Worm (Caenorhabditis elegans) whole organism, L1 larva: Measurements from ENCODE around the gene H32C10.1.

Source experiments
- C04F5.9 ChIP-seq: sonication (generic microtip); optimal IDR thresholded peaks from 2 replicates; lab custom pipeline; 2016; ENCODE audit warnings: missing genetic modification characterization, missing compliant biosample characterization
- alr-1 ChIP-seq: fragments of 200-800 bp; sonication (Bioruptor generic); optimal IDR thresholded peaks from 2 replicates; lab custom pipeline; 2018; ENCODE audit warnings: borderline replicate concordance, mild to moderate bottlenecking, missing genetic modification characterization, missing compliant biosample characterization
- blmp-1 ChIP-seq: fragments of 150-350 bp; optimal IDR thresholded peaks from 2 replicates; lab custom pipeline; 2014; ENCODE audit warnings: missing biosample characterization, missing genetic modification characterization
- ceh-8 ChIP-seq: fragments of 200-800 bp; sonication (Bioruptor generic); optimal IDR thresholded peaks from 2 replicates; lab custom pipeline; 2018; ENCODE audit warnings: mild to moderate bottlenecking, missing genetic modification characterization, moderate library complexity, missing compliant biosample characterization
- ceh-82 ChIP-seq, 3 experiments: fragments of 150-350 bp in 1 of 3; sonication (generic microtip) in 2 of 3; optimal IDR thresholded peaks; 2 replicates each; lab custom pipeline; 2014 to 2017; ENCODE audit warnings: missing biosample characterization in 3 of 3, missing genetic modification characterization in 3 of 3
- ceh-88 ChIP-seq: fragments of 200-800 bp; sonication (Bioruptor generic); IDR thresholded peaks from 2 replicates; pipeline ENCODE4 v1.3.6; 2022; ENCODE audit warnings: missing genetic modification characterization, missing compliant biosample characterization
- ces-1 ChIP-seq: fragments of 150-350 bp; optimal IDR thresholded peaks from 2 replicates; lab custom pipeline; 2014; ENCODE audit warnings: missing biosample characterization, missing genetic modification reagents, missing genetic modification characterization
- efl-1 ChIP-seq, 4 experiments: fragments of 150-350 bp; optimal IDR thresholded peaks in 3 of 4; peaks in 1 of 4; 1 replicate in 1 of 4; 2 replicates in 3 of 4; lab custom pipeline; 2014; ENCODE audit warnings: missing biosample characterization in 2 of 4, missing genetic modification characterization in 2 of 4, missing genetic modification reagents in 2 of 4
- efl-3 ChIP-seq: fragments of 200-800 bp; sonication (Bioruptor generic); optimal IDR thresholded peaks from 2 replicates; lab custom pipeline; 2018; ENCODE audit warnings: mild to moderate bottlenecking, missing genetic modification characterization, missing compliant biosample characterization
- egl-13 ChIP-seq: sonication (generic microtip); optimal IDR thresholded peaks from 2 replicates; lab custom pipeline; 2016; ENCODE audit warnings: missing genotype, missing genetic modification reagents, missing genetic modification characterization, missing compliant biosample characterization
- egl-27 ChIP-seq, 2 experiments: fragments of 150-350 bp in 1 of 2; sonication (generic microtip); optimal IDR thresholded peaks; 3 replicates each; lab custom pipeline; 2017 to 2018; ENCODE audit warnings: missing biosample characterization in 2 of 2, missing genetic modification characterization in 2 of 2, missing genetic modification reagents in 2 of 2
- elt-2 ChIP-seq: sonication (generic microtip); optimal IDR thresholded peaks from 2 replicates; lab custom pipeline; 2016; ENCODE audit warnings: missing genetic modification characterization, mild to moderate bottlenecking, inconsistent platforms, missing compliant biosample characterization, missing genetic modification reagents
- ets-5 ChIP-seq: fragments of 200-800 bp; sonication (Bioruptor generic); IDR thresholded peaks from 2 replicates; pipeline ENCODE4 v1.3.6; 2022; ENCODE audit warnings: missing genetic modification characterization, missing compliant biosample characterization
- fkh-8 ChIP-seq: sonication (generic microtip); optimal IDR thresholded peaks from 2 replicates; lab custom pipeline; 2016; ENCODE audit warnings: mild to moderate bottlenecking, missing genetic modification characterization, missing compliant biosample characterization
- fos-1 ChIP-seq: fragments of 150-350 bp; optimal IDR thresholded peaks from 2 replicates; lab custom pipeline; 2014; ENCODE audit warnings: missing biosample characterization, missing genetic modification characterization
- grh-1 ChIP-seq: fragments of 200-800 bp; sonication (Bioruptor generic); IDR thresholded peaks from 2 replicates; pipeline ENCODE4 v1.3.6; 2022; ENCODE audit warnings: missing genetic modification reagents, missing genetic modification characterization, missing compliant biosample characterization
- hpl-2 ChIP-seq: fragments of 150-350 bp; optimal IDR thresholded peaks from 2 replicates; lab custom pipeline; 2014; ENCODE audit warnings: missing biosample characterization, missing genetic modification reagents, missing genetic modification characterization
- isw-1 ChIP-seq: fragments of 200-800 bp; sonication (Bioruptor generic); IDR thresholded peaks from 2 replicates; pipeline ENCODE4 v1.3.6; 2022; ENCODE audit warnings: missing genetic modification characterization, missing compliant biosample characterization
- lin-13 ChIP-seq: fragments of 150-350 bp; optimal IDR thresholded peaks from 2 replicates; lab custom pipeline; 2014; ENCODE audit warnings: missing biosample characterization, missing genetic modification reagents, missing genetic modification characterization
- lir-3 ChIP-seq: sonication (generic microtip); optimal IDR thresholded peaks from 2 replicates; lab custom pipeline; 2016; ENCODE audit warnings: mild to moderate bottlenecking, missing genetic modification characterization, moderate library complexity, missing compliant biosample characterization; ENCODE audit not compliant: poor library complexity
- mep-1 ChIP-seq: fragments of 150-350 bp; optimal IDR thresholded peaks from 2 replicates; lab custom pipeline; 2014; ENCODE audit warnings: missing biosample characterization, missing genetic modification characterization
- nhr-19 ChIP-seq: fragments of 200-800 bp; sonication (Bioruptor generic); conservative IDR thresholded peaks from 2 replicates; pipeline ENCODE4 v1.3.6; 2022; ENCODE audit warnings: missing genetic modification characterization, missing compliant biosample characterization
- nhr-20 ChIP-seq: sonication (generic microtip); optimal IDR thresholded peaks from 2 replicates; lab custom pipeline; 2016; ENCODE audit warnings: mild to moderate bottlenecking, missing genetic modification characterization, missing compliant biosample characterization
- nhr-47 ChIP-seq: sonication (generic microtip); optimal IDR thresholded peaks from 2 replicates; lab custom pipeline; 2016; ENCODE audit warnings: mild to moderate bottlenecking, missing genetic modification characterization, moderate library complexity, missing compliant biosample characterization
- nhr-71 ChIP-seq: sonication (generic microtip); optimal IDR thresholded peaks from 2 replicates; lab custom pipeline; 2016; ENCODE audit warnings: mild to moderate bottlenecking, missing genetic modification characterization, moderate library complexity, missing compliant biosample characterization
- nhr-76 ChIP-seq: sonication (generic microtip); optimal IDR thresholded peaks from 2 replicates; lab custom pipeline; 2017; ENCODE audit warnings: missing biosample characterization, missing genetic modification characterization
- nhr-77 ChIP-seq: fragments of 150-350 bp; optimal IDR thresholded peaks from 2 replicates; lab custom pipeline; 2014; ENCODE audit warnings: missing biosample characterization, missing genetic modification characterization
- nhr-84 ChIP-seq: sonication (generic microtip); optimal IDR thresholded peaks from 2 replicates; lab custom pipeline; 2017; ENCODE audit warnings: missing biosample characterization, missing genetic modification characterization
- nhr-85 ChIP-seq: sonication (generic microtip); peaks from one replicate; lab custom pipeline; 2016; ENCODE audit warnings: missing genetic modification characterization, inconsistent platforms, missing compliant biosample characterization
- nhr-90 ChIP-seq: sonication (generic microtip); optimal IDR thresholded peaks from 2 replicates; lab custom pipeline; 2016; ENCODE audit warnings: mild to moderate bottlenecking, missing genetic modification characterization, missing compliant biosample characterization; ENCODE audit not compliant: poor library complexity
- pax-3 ChIP-seq: fragments of 200-800 bp; sonication (Bioruptor generic); optimal IDR thresholded peaks from 2 replicates; lab custom pipeline; 2018; ENCODE audit warnings: mild to moderate bottlenecking, missing genetic modification characterization, moderate library complexity, missing compliant biosample characterization
- pqm-1 ChIP-seq: sonication (generic microtip); optimal IDR thresholded peaks from 3 replicates; lab custom pipeline; 2017; ENCODE audit warnings: missing biosample characterization, missing genetic modification characterization
- rnt-1 ChIP-seq: sonication (generic microtip); optimal IDR thresholded peaks from 2 replicates; lab custom pipeline; 2016; ENCODE audit warnings: mild to moderate bottlenecking, missing genetic modification characterization, moderate library complexity, missing compliant biosample characterization
- skn-1 ChIP-seq: fragments of 150-350 bp; optimal IDR thresholded peaks from 2 replicates; lab custom pipeline; 2014; ENCODE audit warnings: missing biosample characterization, missing genetic modification characterization
- snpc-4 ChIP-seq: fragments of 150-350 bp; optimal IDR thresholded peaks from 2 replicates; lab custom pipeline; 2014; ENCODE audit warnings: missing biosample characterization, missing genetic modification characterization
- sox-4 ChIP-seq: sonication (generic microtip); optimal IDR thresholded peaks from 2 replicates; lab custom pipeline; 2016; ENCODE audit warnings: missing genetic modification characterization, missing compliant biosample characterization
- sptf-1 ChIP-seq: fragments of 150-350 bp; optimal IDR thresholded peaks from 2 replicates; lab custom pipeline; 2014; ENCODE audit warnings: missing biosample characterization, missing genetic modification characterization
- sup-37 ChIP-seq: fragments of 200-800 bp; sonication (Bioruptor generic); optimal IDR thresholded peaks from 2 replicates; lab custom pipeline; 2018; ENCODE audit warnings: mild to moderate bottlenecking, missing genetic modification characterization, missing compliant biosample characterization
- tlp-1 ChIP-seq: fragments of 150-350 bp; optimal IDR thresholded peaks from 2 replicates; lab custom pipeline; 2014; ENCODE audit warnings: missing biosample characterization, missing genetic modification characterization
- unc-130 ChIP-seq: fragments of 150-350 bp; optimal IDR thresholded peaks from 2 replicates; lab custom pipeline; 2017; ENCODE audit warnings: missing biosample characterization, missing genetic modification characterization, inconsistent platforms
- unc-30 ChIP-seq: sonication (generic microtip); optimal IDR thresholded peaks from 2 replicates; lab custom pipeline; 2017; ENCODE audit warnings: missing biosample characterization, missing genetic modification characterization
- unc-62 ChIP-seq: fragments of 150-350 bp; optimal IDR thresholded peaks from 2 replicates; lab custom pipeline; 2014; ENCODE audit warnings: missing biosample characterization, missing genetic modification reagents, missing genetic modification characterization
- unc-86 ChIP-seq: sonication (generic microtip); optimal IDR thresholded peaks from 2 replicates; lab custom pipeline; 2016; ENCODE audit warnings: missing genetic modification characterization, missing compliant biosample characterization
- xbp-1 ChIP-seq: sonication (generic microtip); optimal IDR thresholded peaks from 2 replicates; lab custom pipeline; 2016; ENCODE audit warnings: missing genetic modification characterization, missing compliant biosample characterization
- zip-4 ChIP-seq: fragments of 200-800 bp; sonication (Bioruptor generic); optimal IDR thresholded peaks from 2 replicates; lab custom pipeline; 2018; ENCODE audit warnings: mild to moderate bottlenecking, missing genetic modification characterization, moderate library complexity, missing compliant biosample characterization
- ztf-11 ChIP-seq, 2 experiments: sonication (generic microtip); optimal IDR thresholded peaks; 2 replicates each; lab custom pipeline; 2016 to 2017; ENCODE audit warnings: missing genetic modification characterization in 2 of 2, missing biosample characterization in 1 of 2, missing compliant biosample characterization in 1 of 2
- ztf-4 ChIP-seq: fragments of 150-350 bp; optimal IDR thresholded peaks from 2 replicates; lab custom pipeline; 2014; ENCODE audit warnings: missing biosample characterization, missing genetic modification characterization

The H32C10.1 gene

DNA sequence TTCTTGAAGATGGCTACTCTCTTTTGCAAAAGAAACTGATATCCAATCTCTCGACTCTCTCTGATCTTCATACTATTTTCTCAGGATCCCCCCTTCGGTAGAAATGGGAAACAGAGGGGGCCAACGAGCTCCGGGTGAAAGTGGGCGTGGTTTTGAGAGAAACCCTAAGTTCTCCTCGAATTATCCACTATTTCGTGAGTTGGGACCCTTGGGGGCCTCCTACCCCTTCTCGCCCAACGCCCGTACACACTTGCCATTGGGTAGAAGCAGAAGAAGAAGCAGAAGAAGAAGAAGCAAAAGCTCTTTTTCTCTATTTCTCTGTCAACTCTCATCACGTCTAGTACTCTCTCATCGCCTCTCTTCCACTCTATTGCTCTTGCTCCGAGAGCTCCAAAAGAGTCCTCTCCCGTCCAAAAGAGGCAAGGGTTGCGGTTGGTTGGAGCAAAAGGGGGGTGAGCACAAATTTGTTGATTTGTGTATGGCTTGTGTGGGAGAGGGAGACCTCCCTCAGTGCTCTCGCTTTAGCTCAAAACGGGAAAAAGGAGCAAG, 39.9 kb downstream of the H32C10.1 start (continued):
- peak; percentile 36 for TF ChIP-seq lir-3 (tag; lab: Kevin White, UChicago)
- no peak for TF ChIP-seq lin-13 (GFP tag; lab: Kevin White, UChicago)
- TF ChIP-seq nhr-85, result no peak
- TF ChIP-seq rnt-1 (tag; lab: Kevin White, UChicago), result peak; percentile 48
- peak; percentile 65 for TF ChIP-seq nhr-47 (tag; lab: Kevin White, UChicago)
- no peak for TF ChIP-seq unc-62 (GFP tag; lab: Kevin White, UChicago)
- no peak for TF ChIP-seq zip-4 (GFP tag; lab: Kevin White, UChicago)
- TF ChIP-seq ets-5, result no peak
- TF ChIP-seq ceh-82 (tag; optimal IDR thresholded peaks at IDR 0.05; lab: Kevin White, UChicago), result peak in 1 of 3 experiments; percentile 61
- no peak for TF ChIP-seq alr-1
- no peak for TF ChIP-seq efl-3
- peak; percentile 13 for TF ChIP-seq mep-1 (tag; lab: Kevin White, UChicago)
- no peak for TF ChIP-seq grh-1 (GFP tag; lab: Robert Waterston, UW)
- TF ChIP-seq fkh-8 (tag; lab: Kevin White, UChicago), result peak; percentile 68
- peak; percentile 40 to 47 for TF ChIP-seq efl-1 (optimal IDR thresholded peaks at IDR 0.05; lab: Kevin White, UChicago)
- peak; percentile 30 to 85 for TF ChIP-seq efl-1 (GFP tag; optimal IDR thresholded peaks at IDR 0.05 in 1 of 2; lab: Kevin White, UChicago)
- TF ChIP-seq elt-2 (tag; lab: Kevin White, UChicago), result no peak
- peak; percentile 32 for TF ChIP-seq ztf-4 (tag; lab: Kevin White, UChicago)
- TF ChIP-seq hpl-2 (GFP tag; lab: Kevin White, UChicago), result no peak
- peak; percentile 42 for TF ChIP-seq unc-86
- TF ChIP-seq nhr-19 (GFP tag; lab: Robert Waterston, UW), result peak; percentile 37
- TF ChIP-seq egl-27 (tag; optimal IDR thresholded peaks at IDR 0.05; lab: Kevin White, UChicago), result no peak
- peak; percentile 47 for TF ChIP-seq xbp-1 (tag; lab: Kevin White, UChicago)
- no peak for TF ChIP-seq pqm-1 (tag; lab: Kevin White, UChicago)
- TF ChIP-seq blmp-1 (tag; lab: Kevin White, UChicago), result no peak
- TF ChIP-seq isw-1 (GFP tag; lab: Robert Waterston, UW), result peak; percentile 58
- peak; percentile 8 for TF ChIP-seq skn-1 (tag; lab: Kevin White, UChicago)
- no peak for TF ChIP-seq nhr-76 (tag; lab: Kevin White, UChicago)
- no peak for TF ChIP-seq nhr-84 (tag; lab: Kevin White, UChicago)
- TF ChIP-seq fos-1, result no peak
- no peak for TF ChIP-seq tlp-1 (tag; lab: Kevin White, UChicago)
- no peak for TF ChIP-seq pax-3 (tag; lab: Kevin White, UChicago)
- no peak for TF ChIP-seq sox-4 (tag; lab: Kevin White, UChicago)
- TF ChIP-seq unc-130 (tag; lab: Kevin White, UChicago), result no peak
- no peak for TF ChIP-seq ces-1 (GFP tag; lab: Kevin White, UChicago)
- TF ChIP-seq ztf-11 (tag; optimal IDR thresholded peaks at IDR 0.05; lab: Kevin White, UChicago), result peak in 1 of 2 experiments; percentile 28
- TF ChIP-seq nhr-71 (tag; lab: Kevin White, UChicago), result peak; percentile 76
- TF ChIP-seq sup-37 (GFP tag; lab: Kevin White, UChicago), result no peak
- TF ChIP-seq snpc-4, result no peak
- TF ChIP-seq sptf-1 (tag; lab: Kevin White, UChicago), result no peak
- peak; percentile 35 for TF ChIP-seq egl-13
- TF ChIP-seq nhr-77, result no peak
- TF ChIP-seq ceh-8, result peak; percentile 42
- TF ChIP-seq ceh-88, result no peak
- TF ChIP-seq nhr-90 (tag; lab: Kevin White, UChicago), result no peak
- TF ChIP-seq C04F5.9 (tag; lab: Kevin White, UChicago), result no peak
- no peak for TF ChIP-seq unc-30
- peak; percentile 4 for TF ChIP-seq nhr-20
